Fruit fly (Drosophila melanogaster) whole organism, embryonic: ENCODE measurements around the gene CG13144.

Source experiments
- Ada2b ChIP-seq: fragments of 200-800 bp; sonication (Bioruptor generic); IDR thresholded peaks from 2 replicates; pipeline ENCODE4 v1.3.6; 2022; ENCODE audit warnings: missing biosample characterization, missing genetic modification characterization
- Awh ChIP-seq: fragments of 200-800 bp; sonication (Bioruptor generic); IDR thresholded peaks from 2 replicates; pipeline ENCODE4, ENCODE4 v1.3.6; 2022; ENCODE audit warnings: missing biosample characterization, missing genetic modification characterization
- BtbVII ChIP-seq: fragments of 200-800 bp; sonication (Bioruptor generic); optimal IDR thresholded peaks from 3 replicates; lab custom pipeline; 2017; ENCODE audit warnings: missing biosample characterization, mild to moderate bottlenecking, missing genetic modification characterization
- CG14014 ChIP-seq: fragments of 200-800 bp; sonication (Bioruptor generic); IDR thresholded peaks from 2 replicates; pipeline ENCODE4 v1.3.6; 2022; ENCODE audit warnings: missing biosample characterization, missing genetic modification characterization
- CG14050 ChIP-seq: fragments of 200-800 bp; sonication (Bioruptor generic); IDR thresholded peaks from 3 replicates; pipeline ENCODE4 v1.3.6; 2022; ENCODE audit warnings: missing biosample characterization, missing genetic modification characterization
- CG1792 ChIP-seq: fragments of 200-800 bp; sonication (Bioruptor generic); optimal IDR thresholded peaks from 2 replicates; lab custom pipeline; 2016; ENCODE audit warnings: missing biosample characterization, missing genetic modification characterization
- CG2199 ChIP-seq: fragments of 200-800 bp; sonication (Bioruptor generic); IDR thresholded peaks from 3 replicates; pipeline ENCODE4 v1.3.6; 2022; ENCODE audit warnings: missing biosample characterization, missing genetic modification characterization
- CG30020 ChIP-seq: fragments of 200-800 bp; optimal IDR thresholded peaks from 2 replicates; lab custom pipeline; 2019; ENCODE audit warnings: missing biosample characterization, mild to moderate bottlenecking, missing genetic modification characterization, moderate library complexity
- CG31441 ChIP-seq: fragments of 200-800 bp; sonication (Bioruptor generic); IDR thresholded peaks from 2 replicates; pipeline ENCODE4 v1.3.6; 2022; ENCODE audit warnings: missing biosample characterization, missing genetic modification characterization
- CG34224 ChIP-seq: fragments of 200-800 bp; sonication (Bioruptor generic); IDR thresholded peaks from 3 replicates; pipeline ENCODE4 v1.3.6; 2022; ENCODE audit warnings: missing biosample characterization, missing genetic modification characterization; ENCODE audit not compliant: partially characterized antibody
- CG4360 ChIP-seq: fragments of 200-800 bp; sonication (Bioruptor generic); IDR thresholded peaks from 2 replicates; pipeline ENCODE4 v1.3.6; 2022; ENCODE audit warnings: missing biosample characterization, missing genetic modification characterization
- CG5180 ChIP-seq: fragments of 200-800 bp; sonication (Bioruptor generic); optimal IDR thresholded peaks from 3 replicates; lab custom pipeline; 2017; ENCODE audit warnings: missing biosample characterization, missing genetic modification characterization, mild to moderate bottlenecking, moderate library complexity, missing genetic modification reagents
- CG6175 ChIP-seq: fragments of 200-800 bp; sonication (Bioruptor generic); IDR thresholded peaks from 3 replicates; pipeline ENCODE4 v1.3.6; 2022; ENCODE audit warnings: missing biosample characterization, missing genetic modification characterization
- CG6683 ChIP-seq: fragments of 200-800 bp; sonication (Bioruptor generic); optimal IDR thresholded peaks from 2 replicates; lab custom pipeline; 2017; ENCODE audit warnings: missing biosample characterization, mild to moderate bottlenecking, missing genetic modification characterization, missing genetic modification reagents
- CG6854 ChIP-seq: fragments of 200-800 bp; sonication (Bioruptor generic); optimal IDR thresholded peaks from 3 replicates; lab custom pipeline; 2017; ENCODE audit warnings: missing biosample characterization, mild to moderate bottlenecking, missing genetic modification characterization
- CG7357 ChIP-seq: fragments of 200-800 bp; sonication (Bioruptor generic); IDR thresholded peaks from 3 replicates; pipeline ENCODE4 v1.3.6; 2022; ENCODE audit warnings: missing biosample characterization, missing genetic modification characterization
- CG8944 ChIP-seq: fragments of 200-800 bp; sonication (Bioruptor generic); optimal IDR thresholded peaks from 3 replicates; lab custom pipeline; 2016; ENCODE audit warnings: missing biosample characterization, missing genetic modification characterization
- CG9932 ChIP-seq: fragments of 200-800 bp; sonication (Bioruptor generic); IDR thresholded peaks from 2 replicates; pipeline ENCODE4 v1.3.6; 2022; ENCODE audit warnings: missing biosample characterization, missing genetic modification characterization
- D19B ChIP-seq: fragments of 200-800 bp; sonication (Bioruptor generic); optimal IDR thresholded peaks from 2 replicates; lab custom pipeline; 2017; ENCODE audit warnings: missing biosample characterization, mild to moderate bottlenecking, missing genetic modification characterization
- Drgx ChIP-seq: fragments of 200-800 bp; sonication (Bioruptor generic); IDR thresholded peaks from 2 replicates; pipeline ENCODE4 v1.3.6; 2022; ENCODE audit warnings: missing biosample characterization, missing genetic modification characterization
- E2f2 ChIP-seq: fragments of 200-800 bp; sonication (Bioruptor generic); IDR thresholded peaks from 2 replicates; pipeline ENCODE4 v1.3.6; 2022; ENCODE audit warnings: missing biosample characterization, missing genetic modification characterization
- HLH3B ChIP-seq: fragments of 200-800 bp; sonication (Bioruptor generic); IDR thresholded peaks from 2 replicates; pipeline ENCODE4 v1.3.6; 2022; ENCODE audit warnings: missing biosample characterization, missing genetic modification characterization
- Hmx ChIP-seq: fragments of 200-800 bp; sonication (Bioruptor generic); optimal IDR thresholded peaks from 2 replicates; lab custom pipeline; 2016; ENCODE audit warnings: missing biosample characterization, missing genetic modification characterization
- Hr78 ChIP-seq, 2 experiments: fragments of 200-800 bp in 1 of 2; fragments of >200 bp in 1 of 2; sonication (Bioruptor generic) in 1 of 2; optimal IDR thresholded peaks; 2 replicates each; lab custom pipeline; 2017 to 2019; ENCODE audit warnings: missing biosample characterization in 2 of 2, missing genetic modification characterization in 2 of 2, mild to moderate bottlenecking in 1 of 2, moderate library complexity in 1 of 2
- Meics ChIP-seq: fragments of 200-800 bp; sonication (Bioruptor generic); optimal IDR thresholded peaks from 2 replicates; lab custom pipeline; 2017; ENCODE audit warnings: missing biosample characterization, mild to moderate bottlenecking, missing genetic modification characterization
- NfI ChIP-seq: fragments of 200-800 bp; sonication (Bioruptor generic); optimal IDR thresholded peaks from 3 replicates; lab custom pipeline; 2018; ENCODE audit warnings: missing biosample characterization, mild to moderate bottlenecking, missing genetic modification characterization, moderate library complexity
- Ptx1 ChIP-seq: fragments of 200-800 bp; sonication (Bioruptor generic); IDR thresholded peaks from 2 replicates; pipeline ENCODE4 v1.3.6; 2022; ENCODE audit warnings: missing biosample characterization, missing genetic modification characterization
- YL-1 ChIP-seq: fragments of 200-800 bp; sonication (Bioruptor generic); optimal IDR thresholded peaks from 3 replicates; lab custom pipeline; 2017; ENCODE audit warnings: missing biosample characterization, mild to moderate bottlenecking, missing genetic modification characterization
- ac ChIP-seq: fragments of 200-800 bp; sonication (Bioruptor generic); optimal IDR thresholded peaks from 3 replicates; lab custom pipeline; 2017; ENCODE audit warnings: missing biosample characterization, mild to moderate bottlenecking, missing genetic modification characterization
- ase ChIP-seq: fragments of 200-800 bp; sonication (Bioruptor generic); IDR thresholded peaks from 3 replicates; pipeline ENCODE4 v1.3.6; 2022; ENCODE audit warnings: missing biosample characterization, missing genetic modification characterization
- ato ChIP-seq: fragments of 200-800 bp; sonication (Bioruptor generic); IDR thresholded peaks from 2 replicates; pipeline ENCODE4 v1.3.6; 2022; ENCODE audit warnings: missing biosample characterization, missing genetic modification characterization; ENCODE audit not compliant: partially characterized antibody
- bbx ChIP-seq: fragments of 200-800 bp; sonication (Bioruptor generic); IDR thresholded peaks from 2 replicates; pipeline ENCODE4 v1.3.6; 2022; ENCODE audit warnings: missing biosample characterization, missing genetic modification characterization; ENCODE audit not compliant: partially characterized antibody
- btn ChIP-seq: fragments of 200-800 bp; sonication (Bioruptor generic); optimal IDR thresholded peaks from 2 replicates; lab custom pipeline; 2016; ENCODE audit warnings: missing biosample characterization, missing genetic modification characterization
- chif ChIP-seq, 2 experiments: fragments of 200-800 bp; sonication (Bioruptor generic); optimal IDR thresholded peaks; 3 replicates each; lab custom pipeline; 2016; ENCODE audit warnings: missing biosample characterization in 2 of 2, missing genetic modification characterization in 2 of 2
- chinmo ChIP-seq: fragments of 200-800 bp; sonication (Bioruptor generic); IDR thresholded peaks from 4 replicates; pipeline ENCODE4 v1.3.6; 2022; ENCODE audit warnings: missing biosample characterization, missing genetic modification characterization; ENCODE audit not compliant: partially characterized antibody
- chm ChIP-seq: fragments of 200-800 bp; sonication (Bioruptor generic); IDR thresholded peaks from 2 replicates; pipeline ENCODE4 v1.3.6; 2022; ENCODE audit warnings: missing biosample characterization, missing genetic modification characterization
- gcm ChIP-seq: fragments of 200-800 bp; sonication (Bioruptor generic); optimal IDR thresholded peaks from 2 replicates; lab custom pipeline; 2019; ENCODE audit warnings: missing biosample characterization, mild to moderate bottlenecking, missing genetic modification characterization, moderate library complexity
- gfzf ChIP-seq: fragments of 200-800 bp; sonication (Bioruptor generic); optimal IDR thresholded peaks from 2 replicates; lab custom pipeline; 2016; ENCODE audit warnings: missing biosample characterization, mild to moderate bottlenecking, missing genetic modification characterization, moderate library complexity
- grau ChIP-seq: fragments of 200-800 bp; optimal IDR thresholded peaks from 3 replicates; lab custom pipeline; 2019; ENCODE audit warnings: missing biosample characterization, mild to moderate bottlenecking, missing genetic modification characterization, moderate library complexity
- gsb-n ChIP-seq: fragments of 200-800 bp; sonication (Bioruptor generic); optimal IDR thresholded peaks from 3 replicates; lab custom pipeline; 2018; ENCODE audit warnings: missing biosample characterization, mild to moderate bottlenecking, missing genetic modification characterization
- hbn ChIP-seq: fragments of 200-800 bp; sonication (Bioruptor generic); IDR thresholded peaks from 2 replicates; pipeline ENCODE4 v1.3.6; 2022; ENCODE audit warnings: missing biosample characterization, missing genetic modification characterization; ENCODE audit not compliant: partially characterized antibody
- maf-S ChIP-seq: fragments of 200-800 bp; sonication (Bioruptor generic); optimal IDR thresholded peaks from 2 replicates; lab custom pipeline; 2016; ENCODE audit warnings: missing biosample characterization, missing genetic modification characterization
- mirr ChIP-seq: fragments of 200-800 bp; sonication (Bioruptor generic); optimal IDR thresholded peaks from 3 replicates; lab custom pipeline; 2018; ENCODE audit warnings: missing biosample characterization, mild to moderate bottlenecking, missing genetic modification characterization
- nerfin-2 ChIP-seq: fragments of 200-800 bp; sonication (Bioruptor generic); IDR thresholded peaks from 2 replicates; pipeline ENCODE4 v1.3.6; 2022; ENCODE audit warnings: missing biosample characterization, missing genetic modification characterization; ENCODE audit not compliant: partially characterized antibody
- row ChIP-seq: fragments of 200-800 bp; sonication (Bioruptor generic); IDR thresholded peaks from 3 replicates; pipeline ENCODE4 v1.3.6; 2022; ENCODE audit warnings: missing biosample characterization, missing genetic modification characterization
- sim ChIP-seq: fragments of 200-800 bp; sonication (Bioruptor generic); IDR thresholded peaks from 2 replicates; pipeline ENCODE4 v1.3.6; 2022; ENCODE audit warnings: missing biosample characterization, missing genetic modification characterization
- sug ChIP-seq: fragments of 200-800 bp; optimal IDR thresholded peaks from 2 replicates; lab custom pipeline; 2019; ENCODE audit warnings: missing biosample characterization, mild to moderate bottlenecking, missing genetic modification characterization, moderate library complexity
- toy ChIP-seq: fragments of 200-800 bp; sonication (Bioruptor generic); IDR thresholded peaks from 2 replicates; pipeline ENCODE4 v1.3.6; 2022; ENCODE audit warnings: missing biosample characterization, missing genetic modification characterization
- unc-4 ChIP-seq: fragments of 200-800 bp; sonication (Bioruptor generic); IDR thresholded peaks from 2 replicates; pipeline ENCODE4 v1.3.6; 2022; ENCODE audit warnings: missing biosample characterization, missing genetic modification characterization; ENCODE audit not compliant: partially characterized antibody
- wdn ChIP-seq: fragments of 200-800 bp; sonication (Bioruptor generic); IDR thresholded peaks from 2 replicates; pipeline ENCODE4 v1.3.6; 2022; ENCODE audit warnings: missing biosample characterization, missing genetic modification characterization

CG13144 gene

DNA sequence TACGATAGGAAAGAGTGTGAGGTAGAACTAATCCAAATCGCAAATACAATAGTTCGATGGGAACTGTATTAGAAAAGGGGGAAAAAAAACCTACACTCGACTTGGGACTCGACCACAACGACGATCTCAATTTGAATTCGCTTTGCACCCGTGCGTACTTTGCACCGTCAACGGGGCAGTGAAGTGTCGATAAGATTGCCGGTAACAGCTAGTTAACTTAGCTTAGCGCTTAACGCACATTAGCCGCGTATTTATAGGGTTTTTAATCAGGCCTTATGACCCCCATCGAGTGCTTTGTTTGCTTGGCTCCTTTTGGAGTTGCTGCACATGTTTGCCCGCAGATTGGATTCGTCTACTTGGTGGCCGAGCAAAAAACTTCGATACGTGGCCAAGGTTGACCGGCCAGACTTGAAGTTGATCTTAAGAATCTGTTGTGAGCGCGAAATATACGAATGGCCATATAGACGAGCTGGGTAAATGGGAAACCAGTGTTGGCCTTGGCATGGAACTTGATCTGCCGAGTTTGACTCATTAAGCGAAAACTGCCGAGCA is 23.4 kb upstream of the CG13144 start (continued):
- TF ChIP-seq CG14014 = no peak
- TF ChIP-seq CG6683 (GFP tag; lab: Kevin White, UChicago) = no peak
- TF ChIP-seq wdn (GFP tag; lab: Robert Waterston, UW) = no peak
- no peak for TF ChIP-seq CG6175 (GFP tag; lab: Robert Waterston, UW)
- peak in 1 of 2 experiments; percentile 2 for TF ChIP-seq Hr78 (GFP tag; optimal IDR thresholded peaks at IDR 0.05; lab: Kevin White, UChicago)
- 0 out of 3 replicates have a peak, but pooled peaks have one; percentile 20 for TF ChIP-seq row (GFP tag; lab: Robert Waterston, UW)
- TF ChIP-seq bbx (GFP tag; lab: Robert Waterston, UW) = no peak
- no peak for TF ChIP-seq CG1792 (GFP tag; lab: Kevin White, UChicago)
- TF ChIP-seq CG9932 (GFP tag; lab: Robert Waterston, UW) = peak; percentile 33; the same call in 1 of the 2 replicates
- no peak for TF ChIP-seq toy (GFP tag; lab: Robert Waterston, UW)
- TF ChIP-seq maf-S = no peak
- no peak for TF ChIP-seq gcm (GFP tag; lab: Kevin White, UChicago)
- no peak for TF ChIP-seq CG8944
- TF ChIP-seq CG30020 (tag; lab: Kevin White, UChicago) = no peak
- no peak for TF ChIP-seq YL-1 (GFP tag; lab: Kevin White, UChicago)
- TF ChIP-seq btn (GFP tag; lab: Kevin White, UChicago) = no peak
- TF ChIP-seq CG7357 (GFP tag; lab: Robert Waterston, UW) = no peak
- peak; percentile 21; the same call in 1 of the 2 replicates for TF ChIP-seq Drgx (GFP tag; lab: Robert Waterston, UW)
- TF ChIP-seq hbn (GFP tag; lab: Robert Waterston, UW) = no peak
- TF ChIP-seq chm (GFP tag; lab: Robert Waterston, UW) = no peak
- TF ChIP-seq ac (GFP tag; lab: Kevin White, UChicago) = no peak
- TF ChIP-seq Meics (GFP tag; lab: Kevin White, UChicago) = no peak
- no peak for TF ChIP-seq BtbVII (GFP tag; lab: Kevin White, UChicago)
- 0 out of 2 replicates have a peak, but pooled peaks have one; percentile 8 for TF ChIP-seq Ptx1 (GFP tag; lab: Robert Waterston, UW)
- no peak for TF ChIP-seq unc-4
- TF ChIP-seq mirr = peak; percentile 32
- peak; percentile 27 for TF ChIP-seq grau
- TF ChIP-seq sug (tag; lab: Kevin White, UChicago) = peak; percentile 75
- no peak for TF ChIP-seq CG4360 (GFP tag; lab: Robert Waterston, UW)
- TF ChIP-seq chif (GFP tag; optimal IDR thresholded peaks at IDR 0.05; lab: Kevin White, UChicago) = no peak
- no peak for TF ChIP-seq NfI (GFP tag; lab: Kevin White, UChicago)
- no peak for TF ChIP-seq CG14050 (GFP tag; lab: Robert Waterston, UW)
- TF ChIP-seq Ada2b (GFP tag; lab: Robert Waterston, UW) = no peak
- TF ChIP-seq CG5180 = no peak
- no peak for TF ChIP-seq CG6854 (GFP tag; lab: Kevin White, UChicago)
- 0 out of 3 replicates have a peak, but pooled peaks have one; percentile 8 for TF ChIP-seq CG2199 (GFP tag; lab: Robert Waterston, UW)
- TF ChIP-seq sim = no peak
- no peak for TF ChIP-seq Awh
- no peak for TF ChIP-seq E2f2
- TF ChIP-seq gsb-n (tag; lab: Kevin White, UChicago) = no peak
- TF ChIP-seq ato = no peak
- TF ChIP-seq chinmo (GFP tag; lab: Robert Waterston, UW) = peak; percentile 65; the same call in 1 of the 4 replicates
- TF ChIP-seq D19B (GFP tag; lab: Kevin White, UChicago) = no peak
- no peak for TF ChIP-seq CG34224
- TF ChIP-seq ase (GFP tag; lab: Robert Waterston, UW) = no peak
- no peak for TF ChIP-seq HLH3B (GFP tag; lab: Robert Waterston, UW)
- TF ChIP-seq gfzf (GFP tag; lab: Kevin White, UChicago) = no peak
- no peak for TF ChIP-seq nerfin-2
- no peak for TF ChIP-seq CG31441 (GFP tag; lab: Robert Waterston, UW)
- no peak for TF ChIP-seq Hmx
